Fruit fly (Drosophila melanogaster) whole organism, pupa: ENCODE results near the gene Nckx30C.
A peak's percentile ranks its signal among the peaks of the same experiment; 100 is the strongest.

ENCODE experiments used
- CG10348 ChIP-seq: fragments of 200-800 bp; sonication (Bioruptor generic); IDR thresholded peaks from 2 replicates; pipeline ENCODE4 v1.3.6; 2022; ENCODE audit warnings: missing biosample characterization, missing genetic modification characterization
- CG12605 ChIP-seq: fragments of 200-800 bp; sonication (Bioruptor generic); IDR thresholded peaks from 2 replicates; pipeline ENCODE4 v1.3.6; 2022; ENCODE audit warnings: missing biosample characterization, missing genetic modification characterization
- CG13204 ChIP-seq: fragments of 200-800 bp; sonication (Bioruptor generic); optimal IDR thresholded peaks from 2 replicates; lab custom pipeline; 2018; ENCODE audit warnings: missing biosample characterization, mild to moderate bottlenecking, missing genetic modification characterization, moderate library complexity
- CG14655 ChIP-seq: fragments of 200-800 bp; sonication (Bioruptor generic); optimal IDR thresholded peaks from 3 replicates; lab custom pipeline; 2017; ENCODE audit warnings: mild to moderate bottlenecking, missing biosample characterization, missing genetic modification reagents, missing genetic modification characterization
- CG15710 ChIP-seq: fragments of 200-800 bp; sonication (Bioruptor generic); optimal IDR thresholded peaks from 2 replicates; lab custom pipeline; 2018; ENCODE audit warnings: missing biosample characterization, mild to moderate bottlenecking, missing genetic modification characterization, moderate library complexity
- CG17806 ChIP-seq: fragments of 200-800 bp; sonication (Bioruptor generic); optimal IDR thresholded peaks from 2 replicates; lab custom pipeline; 2018; ENCODE audit warnings: missing biosample characterization, mild to moderate bottlenecking, missing genetic modification characterization, moderate library complexity
- CG32121 ChIP-seq: fragments of 200-800 bp; sonication (Bioruptor generic); IDR thresholded peaks from 2 replicates; pipeline ENCODE4 v1.3.6; 2022; ENCODE audit warnings: missing biosample characterization, missing genetic modification characterization
- CG34367 ChIP-seq: fragments of 200-800 bp; sonication (Bioruptor generic); optimal IDR thresholded peaks from 2 replicates; lab custom pipeline; 2018; ENCODE audit warnings: missing biosample characterization, mild to moderate bottlenecking, missing genetic modification characterization
- CG4496 ChIP-seq: fragments of 200-800 bp; sonication (Bioruptor generic); IDR thresholded peaks from 3 replicates; pipeline ENCODE4 v1.3.6; 2022; ENCODE audit warnings: missing biosample characterization, missing genetic modification characterization
- CG8159 ChIP-seq: fragments of 200-800 bp; sonication (Bioruptor generic); optimal IDR thresholded peaks from 3 replicates; lab custom pipeline; 2018; ENCODE audit warnings: missing biosample characterization, mild to moderate bottlenecking, missing genetic modification characterization, moderate library complexity
- CG8301 ChIP-seq: fragments of 200-800 bp; sonication (Bioruptor generic); optimal IDR thresholded peaks from 2 replicates; lab custom pipeline; 2018; ENCODE audit warnings: missing biosample characterization, mild to moderate bottlenecking, missing genetic modification characterization
- CG9948 ChIP-seq: fragments of 200-800 bp; sonication (Bioruptor generic); optimal IDR thresholded peaks from 2 replicates; lab custom pipeline; 2018; ENCODE audit warnings: missing biosample characterization, mild to moderate bottlenecking, missing genetic modification characterization, moderate library complexity
- D1 ChIP-seq: fragments of 200-800 bp; sonication (Bioruptor generic); optimal IDR thresholded peaks from 2 replicates; lab custom pipeline; 2018; ENCODE audit warnings: missing biosample characterization, mild to moderate bottlenecking, missing genetic modification characterization, moderate library complexity
- EcR ChIP-seq: fragments of 200-800 bp; sonication (Bioruptor generic); optimal IDR thresholded peaks from 3 replicates; lab custom pipeline; 2019; ENCODE audit warnings: missing biosample characterization, missing genetic modification characterization, mild to moderate bottlenecking, moderate library complexity, missing genetic modification reagents
- Ets98B ChIP-seq: fragments of 200-800 bp; sonication (Bioruptor generic); IDR thresholded peaks from 2 replicates; pipeline ENCODE4 v1.3.6; 2022; ENCODE audit warnings: missing biosample characterization, missing genetic modification characterization
- Pif1A ChIP-seq: fragments of 200-800 bp; sonication (Bioruptor generic); optimal IDR thresholded peaks from 3 replicates; lab custom pipeline; 2016; ENCODE audit warnings: missing biosample characterization, missing genetic modification characterization
- Pif1B ChIP-seq: fragments of 200-800 bp; sonication (Bioruptor generic); optimal IDR thresholded peaks from 3 replicates; lab custom pipeline; 2016; ENCODE audit warnings: missing biosample characterization, missing genetic modification characterization
- Snoo ChIP-seq: fragments of 200-800 bp; sonication (Bioruptor generic); optimal IDR thresholded peaks from 3 replicates; lab custom pipeline; 2017; ENCODE audit warnings: missing biosample characterization, mild to moderate bottlenecking, missing genetic modification characterization, inconsistent platforms
- fd96Ca ChIP-seq: fragments of 200-800 bp; sonication (Bioruptor generic); IDR thresholded peaks from 3 replicates; pipeline ENCODE4 v1.3.6; 2022; ENCODE audit warnings: missing biosample characterization, missing genetic modification characterization
- gl ChIP-seq: fragments of 200-800 bp; sonication (Bioruptor generic); optimal IDR thresholded peaks from 2 replicates; lab custom pipeline; 2018; ENCODE audit warnings: missing biosample characterization, mild to moderate bottlenecking, missing genetic modification characterization
- rn ChIP-seq: fragments of 200-800 bp; sonication (Bioruptor generic); IDR thresholded peaks from 2 replicates; pipeline ENCODE4 v1.3.6; 2022; ENCODE audit warnings: missing biosample characterization, missing genetic modification characterization

The Nckx30C gene

dm6 chr2L:9737803-9738202 is 8.5 kb downstream of the Nckx30C start:
- TF ChIP-seq rn (no peak; the same call in 1 of the 2 replicates), CG12605 (GFP tag; lab: Robert Waterston, UW) (no peak), Pif1B (GFP tag; lab: Kevin White, UChicago) (no peak), CG17806 (tag; lab: Kevin White, UChicago) (peak; percentile 47), CG10348 (GFP tag; lab: Robert Waterston, UW) (no peak), CG9948 (tag; lab: Kevin White, UChicago) (peak; percentile 37), Snoo (tag; lab: Kevin White, UChicago) (no peak), CG34367 (tag; lab: Kevin White, UChicago) (no peak), CG14655 (GFP tag; lab: Kevin White, UChicago) (peak; percentile 59), CG32121 (GFP tag; lab: Robert Waterston, UW) (peak; percentile 17; the same call in 1 of the 2 replicates), Ets98B (GFP tag; lab: Robert Waterston, UW) (no peak), CG15710 (peak; percentile 42), fd96Ca (GFP tag; lab: Robert Waterston, UW) (peak; percentile 59; the same call in 2 of the 3 replicates), Pif1A (no peak), CG4496 (GFP tag; lab: Robert Waterston, UW) (peak; percentile 44; the same call in 1 of the 3 replicates), EcR (no peak), CG13204 (GFP tag; lab: Kevin White, UChicago) (no peak), gl (tag; lab: Kevin White, UChicago) (no peak), CG8159 (tag; lab: Kevin White, UChicago) (peak; percentile 61), D1 (tag; lab: Kevin White, UChicago) (no peak), CG8301 (tag; lab: Kevin White, UChicago) (peak; percentile 49)

dm6 chr2L:9737360-9737759 is 8.9 kb downstream of the Nckx30C start:
- TF ChIP-seq CG4496 (GFP tag; lab: Robert Waterston, UW), result no peak
- no peak for TF ChIP-seq gl (tag; lab: Kevin White, UChicago)
- TF ChIP-seq CG10348 (GFP tag; lab: Robert Waterston, UW), result no peak
- no peak for TF ChIP-seq CG8301 (tag; lab: Kevin White, UChicago)
- TF ChIP-seq CG34367 (tag; lab: Kevin White, UChicago), result no peak
- TF ChIP-seq CG32121 (GFP tag; lab: Robert Waterston, UW), result no peak
- TF ChIP-seq Pif1B (GFP tag; lab: Kevin White, UChicago), result no peak
- no peak for TF ChIP-seq CG12605 (GFP tag; lab: Robert Waterston, UW)
- no peak for TF ChIP-seq CG14655 (GFP tag; lab: Kevin White, UChicago)
- TF ChIP-seq CG8159 (tag; lab: Kevin White, UChicago), result no peak
- TF ChIP-seq rn, result no peak
- TF ChIP-seq CG17806 (tag; lab: Kevin White, UChicago), result no peak
- TF ChIP-seq, all 21 proteins: peak for 0

dm6 chr2L:9736000-9736695 is 10.1 kb downstream of the Nckx30C start, which contains the start of gene CG13117:
Gene CG13117, plus strand, starts transcription at chr2L:9736645.
- no peak for TF ChIP-seq gl (tag; lab: Kevin White, UChicago)
- peak; percentile 49 for TF ChIP-seq CG8301 (tag; lab: Kevin White, UChicago)
- no peak for TF ChIP-seq CG34367 (tag; lab: Kevin White, UChicago)
- no peak for TF ChIP-seq CG10348 (GFP tag; lab: Robert Waterston, UW)
- no peak for TF ChIP-seq D1 (tag; lab: Kevin White, UChicago)
- peak; percentile 2 for TF ChIP-seq CG17806 (tag; lab: Kevin White, UChicago)
- TF ChIP-seq CG9948 (tag; lab: Kevin White, UChicago), result peak; percentile 3
- peak; percentile 55 for TF ChIP-seq CG15710
- peak; percentile 62 for TF ChIP-seq Ets98B (GFP tag; lab: Robert Waterston, UW)
- no peak for TF ChIP-seq Pif1B (GFP tag; lab: Kevin White, UChicago)
- peak; percentile 62 for TF ChIP-seq CG14655 (GFP tag; lab: Kevin White, UChicago)
- TF ChIP-seq CG4496 (GFP tag; lab: Robert Waterston, UW), result peak; percentile 32; the same call in 1 of the 3 replicates
- TF ChIP-seq Snoo (tag; lab: Kevin White, UChicago), result peak; percentile 11
- TF ChIP-seq CG8159 (tag; lab: Kevin White, UChicago), result peak; percentile 58
- peak; percentile 20; the same call in 1 of the 2 replicates for TF ChIP-seq CG12605 (GFP tag; lab: Robert Waterston, UW)
- no peak for TF ChIP-seq EcR
- TF ChIP-seq Pif1A, result peak; percentile 5
- no peak for TF ChIP-seq CG13204 (GFP tag; lab: Kevin White, UChicago)

dm6 chr2L:9734134-9734533 is 12.2 kb downstream of the Nckx30C start:
- TF ChIP-seq CG32121 (GFP tag; lab: Robert Waterston, UW) (no peak), CG4496 (GFP tag; lab: Robert Waterston, UW) (0 out of 3 replicates have a peak, but pooled peaks have one; percentile 13), gl (tag; lab: Kevin White, UChicago) (no peak), CG13204 (GFP tag; lab: Kevin White, UChicago) (no peak), EcR (no peak), CG10348 (GFP tag; lab: Robert Waterston, UW) (no peak), Snoo (tag; lab: Kevin White, UChicago) (peak; percentile 15), CG17806 (tag; lab: Kevin White, UChicago) (no peak), CG14655 (GFP tag; lab: Kevin White, UChicago) (no peak), CG15710 (no peak), fd96Ca (GFP tag; lab: Robert Waterston, UW) (no peak), Pif1B (GFP tag; lab: Kevin White, UChicago) (no peak), Pif1A (peak; percentile 40), rn (no peak), CG34367 (tag; lab: Kevin White, UChicago) (peak; percentile 14), CG12605 (GFP tag; lab: Robert Waterston, UW) (no peak), CG8301 (tag; lab: Kevin White, UChicago) (no peak), Ets98B (GFP tag; lab: Robert Waterston, UW) (no peak), CG8159 (tag; lab: Kevin White, UChicago) (peak; percentile 5)
